Fruit fly (Drosophila melanogaster) whole organism, adult: ENCODE measurements around the gene CG31886.

Experiments
- CG11617 ChIP-seq: fragments of 200-800 bp; sonication (Bioruptor generic); optimal IDR thresholded peaks from 2 replicates; lab custom pipeline; 2017; ENCODE audit warnings: mild to moderate bottlenecking, missing biosample characterization, missing genetic modification reagents, missing genetic modification characterization
- CG12768 ChIP-seq: fragments of 200-800 bp; sonication (Bioruptor generic); optimal IDR thresholded peaks from 2 replicates; lab custom pipeline; 2017; ENCODE audit warnings: missing biosample characterization, missing genetic modification characterization, mild to moderate bottlenecking, moderate library complexity, missing genetic modification reagents
- CG14711 ChIP-seq: fragments of 200-800 bp; sonication (Bioruptor generic); optimal IDR thresholded peaks from 2 replicates; lab custom pipeline; 2018; ENCODE audit warnings: missing biosample characterization, mild to moderate bottlenecking, missing genetic modification characterization, moderate library complexity
- CG1620 ChIP-seq: fragments of 200-800 bp; sonication (Bioruptor generic); optimal IDR thresholded peaks from 2 replicates; lab custom pipeline; 2016; ENCODE audit warnings: missing biosample characterization, missing genetic modification characterization
- CG33017 ChIP-seq: fragments of 200-800 bp; sonication (Bioruptor generic); optimal IDR thresholded peaks from 2 replicates; lab custom pipeline; 2018; ENCODE audit warnings: missing biosample characterization, mild to moderate bottlenecking, missing genetic modification characterization, moderate library complexity
- CG5204 ChIP-seq: fragments of 200-800 bp; sonication (Bioruptor generic); optimal IDR thresholded peaks from 2 replicates; lab custom pipeline; 2016; ENCODE audit warnings: missing biosample characterization, missing genetic modification characterization
- CG7045 ChIP-seq: fragments of 200-800 bp; sonication (Bioruptor generic); optimal IDR thresholded peaks from 2 replicates; lab custom pipeline; 2017; ENCODE audit warnings: missing biosample characterization, mild to moderate bottlenecking, missing genetic modification characterization
- CG7101 ChIP-seq: fragments of 200-800 bp; sonication (Bioruptor generic); optimal IDR thresholded peaks from 2 replicates; lab custom pipeline; 2018; ENCODE audit warnings: missing biosample characterization, mild to moderate bottlenecking, missing genetic modification characterization, moderate library complexity
- Clk ChIP-seq: fragments of 200-800 bp; sonication (Bioruptor generic); optimal IDR thresholded peaks from 2 replicates; lab custom pipeline; 2017; ENCODE audit warnings: missing biosample characterization, missing genetic modification characterization
- Crg-1 ChIP-seq: fragments of 200-800 bp; sonication (Bioruptor generic); optimal IDR thresholded peaks from 2 replicates; lab custom pipeline; 2016; ENCODE audit warnings: missing biosample characterization, missing genetic modification characterization
- Hr96 ChIP-seq: fragments of 200-800 bp; sonication (Bioruptor generic); optimal IDR thresholded peaks from 2 replicates; lab custom pipeline; 2016; ENCODE audit warnings: missing biosample characterization, missing genetic modification characterization
- Mnt ChIP-seq: fragments of 200-800 bp; sonication (Bioruptor generic); optimal IDR thresholded peaks from 2 replicates; lab custom pipeline; 2016; ENCODE audit warnings: missing biosample characterization, mild to moderate bottlenecking, missing genetic modification characterization
- bab1 ChIP-seq: fragments of 200-800 bp; sonication (Bioruptor generic); optimal IDR thresholded peaks from 3 replicates; lab custom pipeline; 2019; ENCODE audit warnings: missing biosample characterization, mild to moderate bottlenecking, missing genetic modification characterization, moderate library complexity
- cic ChIP-seq: fragments of 200-800 bp; sonication (Bioruptor generic); optimal IDR thresholded peaks from 2 replicates; lab custom pipeline; 2017; ENCODE audit warnings: missing biosample characterization, mild to moderate bottlenecking, missing genetic modification characterization, moderate library complexity
- cnc ChIP-seq, 2 experiments: fragments of >200 bp; optimal IDR thresholded peaks; 2 replicates each; lab custom pipeline; 2017
- kay ChIP-seq: fragments of 200-800 bp; sonication (Bioruptor generic); peaks from one replicate; lab custom pipeline; 2016; ENCODE audit warnings: missing biosample characterization, missing genetic modification characterization, borderline replicate concordance
- ovo ChIP-seq: fragments of 200-800 bp; sonication (Bioruptor generic); optimal IDR thresholded peaks from 2 replicates; lab custom pipeline; 2016; ENCODE audit warnings: missing biosample characterization, missing genetic modification characterization
- pad ChIP-seq: fragments of 200-800 bp; sonication (Bioruptor generic); optimal IDR thresholded peaks from 3 replicates; lab custom pipeline; 2017; ENCODE audit warnings: missing biosample characterization, missing genetic modification characterization, mild to moderate bottlenecking, moderate library complexity, missing genetic modification reagents
- tj ChIP-seq: fragments of 200-800 bp; sonication (Bioruptor generic); optimal IDR thresholded peaks from 3 replicates; lab custom pipeline; 2017; ENCODE audit warnings: missing biosample characterization, mild to moderate bottlenecking, missing genetic modification characterization, moderate library complexity
- toe ChIP-seq: fragments of 200-800 bp; sonication (Bioruptor generic); optimal IDR thresholded peaks from 2 replicates; lab custom pipeline; 2016; ENCODE audit warnings: missing biosample characterization, missing genetic modification characterization

Gene CG31886

DNA sequence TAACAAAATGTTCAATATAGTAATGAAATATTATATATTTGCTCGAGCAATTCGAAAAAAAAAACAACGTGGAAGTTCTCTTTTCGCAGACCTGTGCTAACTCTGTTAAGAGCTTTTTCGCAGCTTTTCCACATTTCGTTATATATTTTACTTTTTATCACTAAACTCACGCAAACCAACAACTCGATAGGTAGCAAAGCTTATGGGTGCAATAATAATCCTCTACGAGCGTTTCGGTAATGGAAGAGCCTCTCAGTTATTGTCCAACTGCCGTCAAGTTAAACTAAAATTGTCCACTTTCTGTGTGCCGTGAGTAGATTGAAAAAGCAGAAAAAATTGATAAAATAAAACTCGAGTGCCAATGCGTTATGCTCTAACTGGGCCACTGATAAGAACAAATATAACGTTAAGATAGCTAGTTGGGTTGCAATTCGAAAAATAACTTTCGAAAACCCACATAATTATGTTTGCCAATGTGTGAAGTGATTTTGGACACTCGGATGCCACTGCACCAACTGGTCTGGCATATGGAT lies 25.1 kb downstream of the CG31886 start, which contains the start of gene Tsp29Fa:
Gene Tsp29Fa (plus strand): TSS at position 253 of the 533 bp plus-strand sequence.
- TF ChIP-seq CG11617 (GFP tag; lab: Kevin White, UChicago): no peak
- peak; percentile 78 for TF ChIP-seq kay (GFP tag; lab: Kevin White, UChicago)
- TF ChIP-seq CG7101: no peak
- TF ChIP-seq CG14711: no peak
- no peak for TF ChIP-seq ovo (GFP tag; lab: Kevin White, UChicago)
- TF ChIP-seq bab1 (GFP tag; lab: Kevin White, UChicago): no peak
- no peak for TF ChIP-seq Clk
- TF ChIP-seq cic: peak; percentile 63
- TF ChIP-seq cnc (optimal IDR thresholded peaks at IDR 0.05; lab: Kevin White, UChicago): no peak
- no peak for TF ChIP-seq Hr96
- TF ChIP-seq CG33017: no peak

DNA sequence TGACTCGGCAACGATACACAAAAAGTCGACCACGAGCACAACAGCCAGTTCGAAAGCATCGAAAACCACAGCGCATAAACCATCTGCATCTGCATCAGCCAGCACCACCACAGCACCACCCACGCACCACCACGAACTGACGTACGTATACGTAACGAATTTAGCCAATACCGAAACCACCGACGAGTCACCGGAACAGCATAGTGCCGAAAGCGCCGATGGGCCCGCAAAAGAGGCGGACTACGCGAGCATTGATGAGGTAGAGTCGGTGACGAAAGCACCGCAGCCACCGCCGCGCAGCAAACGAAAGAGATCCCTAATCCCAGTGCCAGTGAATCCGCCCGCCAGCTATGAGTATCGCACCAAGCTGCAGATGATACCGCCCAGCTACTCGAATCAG lies 27.7 kb downstream of the CG31886 start:
- TF ChIP-seq bab1 (GFP tag; lab: Kevin White, UChicago) (no peak), CG33017 (no peak), CG5204 (GFP tag; lab: Kevin White, UChicago) (no peak), ovo (GFP tag; lab: Kevin White, UChicago) (no peak), toe (GFP tag; lab: Kevin White, UChicago) (no peak), pad (GFP tag; lab: Kevin White, UChicago) (no peak), tj (GFP tag; lab: Kevin White, UChicago) (no peak), CG14711 (no peak), CG7045 (GFP tag; lab: Kevin White, UChicago) (no peak)

dm6 chr2L:8923405-8923804 lies 35.4 kb downstream of the CG31886 start:
- TF ChIP-seq Clk (no peak), toe (GFP tag; lab: Kevin White, UChicago) (no peak), pad (GFP tag; lab: Kevin White, UChicago) (no peak), Mnt (GFP tag; lab: Kevin White, UChicago) (no peak), cnc (optimal IDR thresholded peaks at IDR 0.05; lab: Kevin White, UChicago) (no peak), tj (GFP tag; lab: Kevin White, UChicago) (no peak), CG1620 (no peak)

- TF ChIP-seq kay (GFP tag; lab: Kevin White, UChicago) (no peak), CG7101 (no peak)
Measured at dm6 chr2L:8921934-8922333, 36.9 kb downstream of the CG31886 start.

dm6 chr2L:8920294-8920693 lies 38.6 kb downstream of the CG31886 start:
- TF ChIP-seq Crg-1 (GFP tag; lab: Kevin White, UChicago) (no peak), Clk (no peak), CG7101 (no peak), ovo (GFP tag; lab: Kevin White, UChicago) (no peak), CG11617 (GFP tag; lab: Kevin White, UChicago) (no peak), CG7045 (GFP tag; lab: Kevin White, UChicago) (no peak), toe (GFP tag; lab: Kevin White, UChicago) (no peak)

- no peak for TF ChIP-seq CG1620
- TF ChIP-seq toe (GFP tag; lab: Kevin White, UChicago): no peak
- no peak for TF ChIP-seq tj (GFP tag; lab: Kevin White, UChicago)
- TF ChIP-seq kay (GFP tag; lab: Kevin White, UChicago): no peak
- TF ChIP-seq CG14711: no peak
- no peak for TF ChIP-seq CG11617 (GFP tag; lab: Kevin White, UChicago)
Measured at dm6 chr2L:8919638-8920037, 39.2 kb downstream of the CG31886 start.

dm6 chr2L:8915709-8916108 lies 43.1 kb downstream of the CG31886 start:
- TF ChIP-seq pad (GFP tag; lab: Kevin White, UChicago) (no peak), CG12768 (no peak), bab1 (GFP tag; lab: Kevin White, UChicago) (no peak), CG33017 (no peak)

- TF ChIP-seq CG11617 (GFP tag; lab: Kevin White, UChicago): no peak
- TF ChIP-seq toe (GFP tag; lab: Kevin White, UChicago): no peak
- TF ChIP-seq kay (GFP tag; lab: Kevin White, UChicago): no peak
- no peak for TF ChIP-seq Hr96
- no peak for TF ChIP-seq CG5204 (GFP tag; lab: Kevin White, UChicago)
- TF ChIP-seq CG12768: no peak
- no peak for TF ChIP-seq CG7101
- TF ChIP-seq Crg-1 (GFP tag; lab: Kevin White, UChicago): no peak
- TF ChIP-seq CG33017: no peak
- TF ChIP-seq CG7045 (GFP tag; lab: Kevin White, UChicago): no peak
Measured at dm6 chr2L:8906279-8906678, 52.6 kb downstream of the CG31886 start.
